Worm (Caenorhabditis elegans): ENCODE measurements around the gene ZK822.9.

ZK822.9 gene

ce11 chrIV:11914260-11914836, 1.4 kb upstream of the ZK822.9 start:
- TF ChIP-seq ama-1 (optimal IDR thresholded peaks at IDR 0.05) (peak; percentile 31), pha-4 (tag; optimal IDR thresholded peaks at IDR 0.05) (no peak)

- TF ChIP-seq egl-27 (tag; optimal IDR thresholded peaks at IDR 0.05) (no peak), elt-2 (tag; optimal IDR thresholded peaks at IDR 0.05) (peak; percentile 75), nhr-67 (tag; optimal IDR thresholded peaks at IDR 0.05) (no peak), nhr-23 (tag; optimal IDR thresholded peaks at IDR 0.05) (peak; percentile 37), nhr-43 (tag; optimal IDR thresholded peaks at IDR 0.05; ENCODE audit: poor library complexity, severe bottlenecking) (peak; percentile 20), nfya-1 (tag; optimal IDR thresholded peaks at IDR 0.05; ENCODE audit: insufficient read depth) (peak; percentile 17), sea-2 (GFP tag; optimal IDR thresholded peaks at IDR 0.05) (no peak), lin-39 (tag; optimal IDR thresholded peaks at IDR 0.05) (no peak), fos-1 (tag; optimal IDR thresholded peaks at IDR 0.05) (no peak), ama-1 (optimal IDR thresholded peaks at IDR 0.05) (peak; percentile 38), jun-1 (tag; optimal IDR thresholded peaks at IDR 0.05) (peak; percentile 62), pqm-1 (tag; optimal IDR thresholded peaks at IDR 0.05) (peak; percentile 54), nhr-11 (tag; optimal IDR thresholded peaks at IDR 0.05) (no peak)
Observed at ce11 chrIV:11914837-11915737, 660 bp upstream of the ZK822.9 start, which contains the start of gene fat-6. Gene fat-6 (minus strand): TSS chrIV:11915687.

- no peak for TF ChIP-seq zag-1 (tag; optimal IDR thresholded peaks at IDR 0.05)
- no peak for TF ChIP-seq nfya-1 (tag; optimal IDR thresholded peaks at IDR 0.05; ENCODE audit: insufficient read depth)
- TF ChIP-seq nhr-237 (tag; optimal IDR thresholded peaks at IDR 0.05): no peak
- TF ChIP-seq pha-4 (tag; optimal IDR thresholded peaks at IDR 0.05): peak; percentile 88
- peak; percentile 24 for TF ChIP-seq ceh-28 (tag; optimal IDR thresholded peaks at IDR 0.05)
- TF ChIP-seq fkh-2 (tag; optimal IDR thresholded peaks at IDR 0.05): no peak
- no peak for TF ChIP-seq nhr-25 (tag; optimal IDR thresholded peaks at IDR 0.05)
- no peak for TF ChIP-seq nhr-76 (tag; optimal IDR thresholded peaks at IDR 0.05)
- no peak for TF ChIP-seq ceh-9 (tag; optimal IDR thresholded peaks at IDR 0.05)
- no peak for TF ChIP-seq R02D3.7 (tag; optimal IDR thresholded peaks at IDR 0.05)
- peak; percentile 83 for TF ChIP-seq elt-2 (tag; optimal IDR thresholded peaks at IDR 0.05)
- TF ChIP-seq lsy-12 (tag; optimal IDR thresholded peaks at IDR 0.05): no peak
- peak; percentile 91 for TF ChIP-seq pqm-1 (tag; optimal IDR thresholded peaks at IDR 0.05)
- no peak for TF ChIP-seq tbx-2 (tag; optimal IDR thresholded peaks at IDR 0.05)
- TF ChIP-seq jun-1 (tag; optimal IDR thresholded peaks at IDR 0.05): peak; percentile 7
Observed at ce11 chrIV:11916907-11917306, 1.2 kb downstream of the ZK822.9 start, which contains the start of gene ZK822.10. Gene ZK822.10 (plus strand): TSS chrIV:11917137.

ce11 chrIV:11917886-11918285, 2.1 kb downstream of the ZK822.9 start:
- TF ChIP-seq hmg-11 (tag; optimal IDR thresholded peaks at IDR 0.05) (no peak), nhr-43 (tag; optimal IDR thresholded peaks at IDR 0.05; ENCODE audit: poor library complexity, severe bottlenecking) (no peak), fkh-10 (GFP tag; optimal IDR thresholded peaks at IDR 0.05) (no peak), nhr-11 (tag; optimal IDR thresholded peaks at IDR 0.05) (no peak), pqm-1 (tag; optimal IDR thresholded peaks at IDR 0.05) (peak; percentile 90), R02D3.7 (tag; optimal IDR thresholded peaks at IDR 0.05) (no peak), nhr-237 (tag; optimal IDR thresholded peaks at IDR 0.05) (no peak), ceh-82 (tag; optimal IDR thresholded peaks at IDR 0.05) (no peak), pha-4 (tag; optimal IDR thresholded peaks at IDR 0.05) (peak; percentile 44), unc-62 (GFP tag; optimal IDR thresholded peaks at IDR 0.05) (no peak), elt-2 (tag; optimal IDR thresholded peaks at IDR 0.05) (peak; percentile 90), jun-1 (tag; optimal IDR thresholded peaks at IDR 0.05) (peak; percentile 1)

ce11 chrIV:11919067-11919466, 3.3 kb downstream of the ZK822.9 start:
- TF ChIP-seq elt-3 (tag; optimal IDR thresholded peaks at IDR 0.05) (no peak), ceh-16 (tag; optimal IDR thresholded peaks at IDR 0.05) (no peak), nhr-237 (tag; optimal IDR thresholded peaks at IDR 0.05) (no peak), snpc-4 (tag; optimal IDR thresholded peaks at IDR 0.05) (no peak), ceh-82 (tag; optimal IDR thresholded peaks at IDR 0.05) (no peak), fkh-10 (GFP tag; optimal IDR thresholded peaks at IDR 0.05) (no peak), ztf-11 (tag; optimal IDR thresholded peaks at IDR 0.05) (no peak), ceh-9 (tag; optimal IDR thresholded peaks at IDR 0.05) (no peak), nfya-1 (tag; optimal IDR thresholded peaks at IDR 0.05; ENCODE audit: insufficient read depth) (no peak), nhr-11 (tag; optimal IDR thresholded peaks at IDR 0.05) (no peak), egl-5 (tag; optimal IDR thresholded peaks at IDR 0.05) (no peak), elt-1 (tag; optimal IDR thresholded peaks at IDR 0.05) (no peak), nhr-43 (tag; optimal IDR thresholded peaks at IDR 0.05; ENCODE audit: poor library complexity, severe bottlenecking) (no peak), jun-1 (tag; optimal IDR thresholded peaks at IDR 0.05) (no peak), nhr-12 (tag; optimal IDR thresholded peaks at IDR 0.05) (no peak), nhr-67 (tag; optimal IDR thresholded peaks at IDR 0.05) (no peak), ama-1 (optimal IDR thresholded peaks at IDR 0.05) (no peak)

Data from whole organism, L3 larva.